Fruit fly (Drosophila melanogaster) whole organism, pupa: ENCODE data around the gene CG8907.

Experiments
- CG10348 ChIP-seq: fragments of 200-800 bp; sonication (Bioruptor generic); IDR thresholded peaks from 2 replicates; pipeline ENCODE4 v1.3.6; 2022; ENCODE audit warnings: missing biosample characterization, missing genetic modification characterization
- CG13204 ChIP-seq: fragments of 200-800 bp; sonication (Bioruptor generic); optimal IDR thresholded peaks from 2 replicates; lab custom pipeline; 2018; ENCODE audit warnings: missing biosample characterization, mild to moderate bottlenecking, missing genetic modification characterization, moderate library complexity
- CG14655 ChIP-seq: fragments of 200-800 bp; sonication (Bioruptor generic); optimal IDR thresholded peaks from 3 replicates; lab custom pipeline; 2017; ENCODE audit warnings: mild to moderate bottlenecking, missing biosample characterization, missing genetic modification reagents, missing genetic modification characterization
- CG15710 ChIP-seq: fragments of 200-800 bp; sonication (Bioruptor generic); optimal IDR thresholded peaks from 2 replicates; lab custom pipeline; 2018; ENCODE audit warnings: missing biosample characterization, mild to moderate bottlenecking, missing genetic modification characterization, moderate library complexity
- CG32121 ChIP-seq: fragments of 200-800 bp; sonication (Bioruptor generic); IDR thresholded peaks from 2 replicates; pipeline ENCODE4 v1.3.6; 2022; ENCODE audit warnings: missing biosample characterization, missing genetic modification characterization
- CG8159 ChIP-seq: fragments of 200-800 bp; sonication (Bioruptor generic); optimal IDR thresholded peaks from 3 replicates; lab custom pipeline; 2018; ENCODE audit warnings: missing biosample characterization, mild to moderate bottlenecking, missing genetic modification characterization, moderate library complexity
- CG8301 ChIP-seq: fragments of 200-800 bp; sonication (Bioruptor generic); optimal IDR thresholded peaks from 2 replicates; lab custom pipeline; 2018; ENCODE audit warnings: missing biosample characterization, mild to moderate bottlenecking, missing genetic modification characterization
- D1 ChIP-seq: fragments of 200-800 bp; sonication (Bioruptor generic); optimal IDR thresholded peaks from 2 replicates; lab custom pipeline; 2018; ENCODE audit warnings: missing biosample characterization, mild to moderate bottlenecking, missing genetic modification characterization, moderate library complexity
- EcR ChIP-seq: fragments of 200-800 bp; sonication (Bioruptor generic); optimal IDR thresholded peaks from 3 replicates; lab custom pipeline; 2019; ENCODE audit warnings: missing biosample characterization, missing genetic modification characterization, mild to moderate bottlenecking, moderate library complexity, missing genetic modification reagents
- Ets98B ChIP-seq: fragments of 200-800 bp; sonication (Bioruptor generic); IDR thresholded peaks from 2 replicates; pipeline ENCODE4 v1.3.6; 2022; ENCODE audit warnings: missing biosample characterization, missing genetic modification characterization
- Pif1A ChIP-seq: fragments of 200-800 bp; sonication (Bioruptor generic); optimal IDR thresholded peaks from 3 replicates; lab custom pipeline; 2016; ENCODE audit warnings: missing biosample characterization, missing genetic modification characterization
- Pif1B ChIP-seq: fragments of 200-800 bp; sonication (Bioruptor generic); optimal IDR thresholded peaks from 3 replicates; lab custom pipeline; 2016; ENCODE audit warnings: missing biosample characterization, missing genetic modification characterization
- gl ChIP-seq: fragments of 200-800 bp; sonication (Bioruptor generic); optimal IDR thresholded peaks from 2 replicates; lab custom pipeline; 2018; ENCODE audit warnings: missing biosample characterization, mild to moderate bottlenecking, missing genetic modification characterization
- rn ChIP-seq: fragments of 200-800 bp; sonication (Bioruptor generic); IDR thresholded peaks from 2 replicates; pipeline ENCODE4 v1.3.6; 2022; ENCODE audit warnings: missing biosample characterization, missing genetic modification characterization

DNA sequence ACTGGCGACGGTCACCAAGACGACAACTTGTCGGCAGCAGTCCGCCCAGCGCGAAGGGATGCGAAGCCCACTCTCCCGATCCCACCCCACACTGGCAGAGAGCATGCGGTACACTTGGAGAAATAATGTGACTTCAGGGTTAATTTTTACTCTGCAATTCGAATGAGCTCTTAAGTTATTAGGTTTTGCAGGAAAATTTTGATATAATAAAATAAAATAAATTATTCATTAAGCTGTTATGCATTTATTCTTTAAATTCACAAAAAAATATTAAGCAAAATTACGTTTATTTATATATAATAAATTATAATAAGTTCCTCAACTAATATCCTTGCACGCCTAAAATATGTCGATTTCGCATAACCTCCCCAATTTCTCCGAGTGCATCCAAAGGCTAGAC lies 40.8 kb downstream of the CG8907 start:
- TF ChIP-seq CG8159 (tag; lab: Kevin White, UChicago) (peak; percentile 9), Ets98B (GFP tag; lab: Robert Waterston, UW) (no peak), Pif1B (GFP tag; lab: Kevin White, UChicago) (no peak), Pif1A (GFP tag; lab: Kevin White, UChicago) (no peak), CG13204 (no peak), EcR (GFP tag; lab: Kevin White, UChicago) (no peak), D1 (tag; lab: Kevin White, UChicago) (no peak), rn (GFP tag; lab: Robert Waterston, UW) (no peak), CG32121 (no peak), gl (no peak), CG8301 (tag; lab: Kevin White, UChicago) (no peak), CG10348 (no peak), CG14655 (GFP tag; lab: Kevin White, UChicago) (no peak), CG15710 (peak; percentile 48)
